Fruit fly (Drosophila melanogaster) whole organism, embryonic: Measurements from ENCODE around the gene CG14395.

Experiments
- Abd-B ChIP-seq: fragments of 200-800 bp; sonication (Bioruptor generic); optimal IDR thresholded peaks from 2 replicates; lab custom pipeline; 2018; ENCODE audit warnings: missing biosample characterization, mild to moderate bottlenecking, missing genetic modification characterization, moderate library complexity
- Antp ChIP-seq: fragments of 200-800 bp; sonication (Bioruptor generic); optimal IDR thresholded peaks from 3 replicates; lab custom pipeline; 2016; ENCODE audit warnings: missing biosample characterization, missing genetic modification characterization
- C15 ChIP-seq: fragments of 200-800 bp; sonication (Bioruptor generic); IDR thresholded peaks from 3 replicates; pipeline ENCODE4 v1.3.6; 2022; ENCODE audit warnings: missing biosample characterization, missing genetic modification characterization
- CG10321 ChIP-seq: fragments of 200-800 bp; sonication (Bioruptor generic); IDR thresholded peaks from 2 replicates; pipeline ENCODE4 v1.3.6; 2022; ENCODE audit warnings: missing biosample characterization, missing genetic modification characterization
- CG10462 ChIP-seq: fragments of 200-800 bp; sonication (Bioruptor generic); optimal IDR thresholded peaks from 2 replicates; lab custom pipeline; 2016; ENCODE audit warnings: missing biosample characterization, missing genetic modification characterization
- CG11398 ChIP-seq: fragments of 200-800 bp; sonication (Bioruptor generic); optimal IDR thresholded peaks from 2 replicates; lab custom pipeline; 2016; ENCODE audit warnings: missing biosample characterization, missing genetic modification characterization
- CG1233 ChIP-seq: fragments of 200-800 bp; sonication (Bioruptor generic); optimal IDR thresholded peaks from 4 replicates; lab custom pipeline; 2018; ENCODE audit warnings: missing biosample characterization, mild to moderate bottlenecking, missing genetic modification characterization
- CG13287 ChIP-seq: fragments of 200-800 bp; sonication (Bioruptor generic); IDR thresholded peaks from 2 replicates; pipeline ENCODE4 v1.3.6; 2022; ENCODE audit warnings: missing biosample characterization, missing genetic modification characterization; ENCODE audit not compliant: partially characterized antibody
- CG16813 ChIP-seq: fragments of 200-800 bp; sonication (Bioruptor generic); IDR thresholded peaks from 3 replicates; pipeline ENCODE4 v1.3.6; 2022; ENCODE audit warnings: missing biosample characterization, missing genetic modification characterization; ENCODE audit not compliant: partially characterized antibody
- CG16815 ChIP-seq: fragments of 200-800 bp; sonication (Bioruptor generic); optimal IDR thresholded peaks from 3 replicates; lab custom pipeline; 2017; ENCODE audit warnings: missing biosample characterization, mild to moderate bottlenecking, missing genetic modification characterization
- CG17361 ChIP-seq: fragments of 200-800 bp; sonication (Bioruptor generic); IDR thresholded peaks from 3 replicates; pipeline ENCODE4 v1.3.6; 2022; ENCODE audit warnings: missing biosample characterization, missing genetic modification characterization
- CG18764 ChIP-seq: fragments of 200-800 bp; sonication (Bioruptor generic); optimal IDR thresholded peaks from 3 replicates; lab custom pipeline; 2016; ENCODE audit warnings: missing biosample characterization, missing genetic modification characterization
- CG32532 ChIP-seq: fragments of 200-800 bp; sonication (Bioruptor generic); IDR thresholded peaks from 2 replicates; pipeline ENCODE4 v1.3.6; 2022; ENCODE audit warnings: missing biosample characterization, missing genetic modification characterization
- CG33213 ChIP-seq: fragments of 200-800 bp; sonication (Bioruptor generic); optimal IDR thresholded peaks from 3 replicates; lab custom pipeline; 2016; ENCODE audit warnings: missing biosample characterization, missing genetic modification characterization
- CG34376 ChIP-seq: fragments of 200-800 bp; sonication (Bioruptor generic); optimal IDR thresholded peaks from 2 replicates; lab custom pipeline; 2018; ENCODE audit warnings: missing biosample characterization, mild to moderate bottlenecking, missing genetic modification characterization
- CG43689 ChIP-seq: fragments of 200-800 bp; sonication (Bioruptor generic); IDR thresholded peaks from 2 replicates; pipeline ENCODE4 v1.3.6; 2022; ENCODE audit warnings: missing biosample characterization, missing genetic modification characterization
- CG5953 ChIP-seq: fragments of 200-800 bp; sonication (Bioruptor generic); IDR thresholded peaks from 2 replicates; pipeline ENCODE4 v1.3.6; 2022; ENCODE audit warnings: missing biosample characterization, missing genetic modification characterization
- CG6813 ChIP-seq: fragments of 200-800 bp; sonication (Bioruptor generic); optimal IDR thresholded peaks from 2 replicates; lab custom pipeline; 2017; ENCODE audit warnings: missing biosample characterization, missing genetic modification characterization, mild to moderate bottlenecking, moderate library complexity, missing genetic modification reagents
- Camta ChIP-seq: fragments of 200-800 bp; sonication (Bioruptor generic); optimal IDR thresholded peaks from 2 replicates; lab custom pipeline; 2016; ENCODE audit warnings: missing biosample characterization, missing genetic modification characterization
- D19A ChIP-seq: fragments of 200-800 bp; optimal IDR thresholded peaks from 3 replicates; lab custom pipeline; 2019; ENCODE audit warnings: missing biosample characterization, mild to moderate bottlenecking, missing genetic modification characterization, moderate library complexity
- Dref ChIP-seq: fragments of 200-800 bp; sonication (Bioruptor generic); IDR thresholded peaks from 2 replicates; pipeline ENCODE4 v1.3.6; 2022; ENCODE audit warnings: missing biosample characterization, missing genetic modification characterization
- Ets97D ChIP-seq: fragments of 200-800 bp; sonication (Bioruptor generic); optimal IDR thresholded peaks from 3 replicates; lab custom pipeline; 2016; ENCODE audit warnings: missing biosample characterization, missing genetic modification characterization
- Hr39 ChIP-seq: fragments of >200 bp; optimal IDR thresholded peaks from 2 replicates; lab custom pipeline; 2017
- NC2β ChIP-seq: fragments of 200-800 bp; sonication (Bioruptor generic); optimal IDR thresholded peaks from 2 replicates; lab custom pipeline; 2016; ENCODE audit warnings: missing biosample characterization, missing genetic modification characterization
- Oaz ChIP-seq: fragments of 200-800 bp; sonication (Bioruptor generic); IDR thresholded peaks from 2 replicates; pipeline ENCODE4 v1.3.6; 2022; ENCODE audit warnings: missing biosample characterization, missing genetic modification characterization
- Optix ChIP-seq: fragments of 200-800 bp; sonication (Bioruptor generic); IDR thresholded peaks from 3 replicates; pipeline ENCODE4 v1.3.6; 2022; ENCODE audit warnings: missing biosample characterization, missing genetic modification characterization
- Poxn ChIP-seq: fragments of 200-800 bp; sonication (Bioruptor generic); IDR thresholded peaks from 2 replicates; pipeline ENCODE4 v1.3.6; 2022; ENCODE audit warnings: missing biosample characterization, missing genetic modification characterization
- Side ChIP-seq: fragments of 200-800 bp; sonication (Bioruptor generic); optimal IDR thresholded peaks from 2 replicates; lab custom pipeline; 2016; ENCODE audit warnings: missing biosample characterization, missing genetic modification characterization
- Spps ChIP-seq: fragments of 200-800 bp; sonication (Bioruptor generic); optimal IDR thresholded peaks from 2 replicates; lab custom pipeline; 2018; ENCODE audit warnings: missing biosample characterization, mild to moderate bottlenecking, missing genetic modification characterization
- YL-1 ChIP-seq: fragments of 200-800 bp; sonication (Bioruptor generic); optimal IDR thresholded peaks from 3 replicates; lab custom pipeline; 2017; ENCODE audit warnings: missing biosample characterization, mild to moderate bottlenecking, missing genetic modification characterization
- bcd ChIP-seq: fragments of 200-800 bp; sonication (Bioruptor generic); optimal IDR thresholded peaks from 2 replicates; lab custom pipeline; 2017; ENCODE audit warnings: missing biosample characterization, mild to moderate bottlenecking, missing genetic modification characterization
- btn ChIP-seq: fragments of 200-800 bp; sonication (Bioruptor generic); optimal IDR thresholded peaks from 2 replicates; lab custom pipeline; 2016; ENCODE audit warnings: missing biosample characterization, missing genetic modification characterization
- cato ChIP-seq: fragments of 200-800 bp; sonication (Bioruptor generic); optimal IDR thresholded peaks from 2 replicates; lab custom pipeline; 2016; ENCODE audit warnings: missing biosample characterization, missing genetic modification characterization, borderline replicate concordance
- crc ChIP-seq: fragments of 200-800 bp; sonication (Bioruptor generic); optimal IDR thresholded peaks from 2 replicates; lab custom pipeline; 2016; ENCODE audit warnings: missing biosample characterization, missing genetic modification characterization
- dimm ChIP-seq: fragments of 200-800 bp; sonication (Bioruptor generic); IDR thresholded peaks from 2 replicates; pipeline ENCODE4 v1.3.6; 2022; ENCODE audit warnings: missing biosample characterization, missing genetic modification characterization
- eve ChIP-seq, 2 experiments: fragments of >200 bp; optimal IDR thresholded peaks; 2 replicates each; lab custom pipeline; 2017; ENCODE audit warnings: missing biosample characterization in 2 of 2, missing genetic modification characterization in 2 of 2
- eyg ChIP-seq: fragments of 200-800 bp; sonication (Bioruptor generic); optimal IDR thresholded peaks from 3 replicates; lab custom pipeline; 2016; ENCODE audit warnings: missing biosample characterization, missing genetic modification characterization
- fd3F ChIP-seq: fragments of 200-800 bp; sonication (Bioruptor generic); optimal IDR thresholded peaks from 2 replicates; lab custom pipeline; 2018; ENCODE audit warnings: missing biosample characterization, mild to moderate bottlenecking, missing genetic modification characterization, moderate library complexity
- ftz-f1 ChIP-seq: fragments of 200-800 bp; sonication (Bioruptor generic); optimal IDR thresholded peaks from 2 replicates; lab custom pipeline; 2016; ENCODE audit warnings: missing biosample characterization, missing genetic modification characterization
- gro ChIP-seq: fragments of 200-800 bp; sonication (Bioruptor generic); optimal IDR thresholded peaks from 2 replicates; lab custom pipeline; 2016; ENCODE audit warnings: missing biosample characterization, missing genetic modification characterization
- hbn ChIP-seq: fragments of 200-800 bp; sonication (Bioruptor generic); IDR thresholded peaks from 2 replicates; pipeline ENCODE4 v1.3.6; 2022; ENCODE audit warnings: missing biosample characterization, missing genetic modification characterization; ENCODE audit not compliant: partially characterized antibody
- hth ChIP-seq: fragments of >200 bp; optimal IDR thresholded peaks from 2 replicates; lab custom pipeline; 2017; ENCODE audit warnings: inconsistent platforms
- lbe ChIP-seq: fragments of 200-800 bp; sonication (Bioruptor generic); optimal IDR thresholded peaks from 2 replicates; lab custom pipeline; 2016; ENCODE audit warnings: missing biosample characterization, mild to moderate bottlenecking, missing genetic modification characterization
- lilli ChIP-seq: fragments of 200-800 bp; sonication (Bioruptor generic); optimal IDR thresholded peaks from 3 replicates; lab custom pipeline; 2016; ENCODE audit warnings: missing biosample characterization, missing genetic modification characterization
- mam ChIP-seq: fragments of 200-800 bp; sonication (Bioruptor generic); optimal IDR thresholded peaks from 3 replicates; lab custom pipeline; 2016; ENCODE audit warnings: missing biosample characterization, missing genetic modification characterization
- pzg ChIP-seq: fragments of 200-800 bp; sonication (Bioruptor generic); optimal IDR thresholded peaks from 3 replicates; lab custom pipeline; 2018; ENCODE audit warnings: missing biosample characterization, mild to moderate bottlenecking, missing genetic modification characterization, moderate library complexity
- seq ChIP-seq: fragments of 200-800 bp; sonication (Bioruptor generic); IDR thresholded peaks from 2 replicates; pipeline ENCODE4 v1.3.6; 2022; ENCODE audit warnings: missing biosample characterization, missing genetic modification characterization
- sob ChIP-seq: fragments of 200-800 bp; sonication (Bioruptor generic); IDR thresholded peaks from 2 replicates; pipeline ENCODE4 v1.3.6; 2022; ENCODE audit warnings: missing biosample characterization, missing genetic modification characterization
- tna ChIP-seq: fragments of 200-800 bp; sonication (Bioruptor generic); IDR thresholded peaks from 2 replicates; pipeline ENCODE4 v1.3.6; 2022; ENCODE audit warnings: missing biosample characterization, missing genetic modification characterization; ENCODE audit not compliant: partially characterized antibody
- vfl ChIP-seq: fragments of 200-800 bp; sonication (Bioruptor generic); optimal IDR thresholded peaks from 2 replicates; lab custom pipeline; 2016; ENCODE audit warnings: missing biosample characterization, missing genetic modification characterization
- vnd ChIP-seq: fragments of 200-800 bp; sonication (Bioruptor generic); IDR thresholded peaks from 3 replicates; pipeline ENCODE4 v1.3.6; 2022; ENCODE audit warnings: missing biosample characterization, missing genetic modification characterization; ENCODE audit not compliant: partially characterized antibody
- wdn ChIP-seq: fragments of 200-800 bp; sonication (Bioruptor generic); IDR thresholded peaks from 2 replicates; pipeline ENCODE4 v1.3.6; 2022; ENCODE audit warnings: missing biosample characterization, missing genetic modification characterization
- zen2 ChIP-seq: fragments of 200-800 bp; sonication (Bioruptor generic); IDR thresholded peaks from 3 replicates; pipeline ENCODE4 v1.3.6; 2022; ENCODE audit warnings: missing biosample characterization, missing genetic modification characterization; ENCODE audit not compliant: partially characterized antibody
- zfh2 ChIP-seq: fragments of 200-800 bp; sonication (Bioruptor generic); optimal IDR thresholded peaks from 2 replicates; lab custom pipeline; 2016; ENCODE audit warnings: missing biosample characterization, missing genetic modification characterization

CG14395 gene

DNA sequence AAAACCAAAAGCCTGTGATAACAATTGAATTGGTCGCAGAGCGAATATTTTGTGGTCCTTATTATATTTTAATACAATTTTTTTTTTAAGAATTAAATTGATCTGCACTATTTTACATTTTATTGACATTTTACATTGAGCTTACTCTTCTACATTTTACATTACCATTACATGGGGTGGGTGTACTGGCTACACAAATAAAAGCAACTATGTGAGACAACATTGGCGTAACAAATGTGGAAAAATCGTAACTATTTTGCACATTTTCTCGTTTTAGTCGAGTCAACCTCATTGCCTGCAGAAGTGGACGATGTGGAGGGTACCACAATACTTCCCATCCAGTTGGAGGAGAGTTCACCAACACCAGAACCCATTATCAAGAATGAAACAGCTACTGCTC is 12.1 kb upstream of the CG14395 start (continued):
- TF ChIP-seq lbe (GFP tag; lab: Kevin White, UChicago): no peak
- no peak for TF ChIP-seq CG6813
- TF ChIP-seq CG17361 (GFP tag; lab: Robert Waterston, UW): no peak
- no peak for TF ChIP-seq CG5953 (GFP tag; lab: Robert Waterston, UW)
- TF ChIP-seq C15 (GFP tag; lab: Robert Waterston, UW): no peak
- no peak for TF ChIP-seq hbn
- no peak for TF ChIP-seq ftz-f1 (GFP tag; lab: Kevin White, UChicago)
- TF ChIP-seq CG18764 (GFP tag; lab: Kevin White, UChicago): no peak
- TF ChIP-seq lilli: no peak
- no peak for TF ChIP-seq Hr39
- no peak for TF ChIP-seq hth (lab: Kevin White, UChicago)
- no peak for TF ChIP-seq dimm (GFP tag; lab: Robert Waterston, UW)
- TF ChIP-seq eve (GFP tag; optimal IDR thresholded peaks at IDR 0.05; lab: Kevin White, UChicago): no peak
- no peak for TF ChIP-seq bcd
- no peak for TF ChIP-seq NC2β (GFP tag; lab: Kevin White, UChicago)
- no peak for TF ChIP-seq zfh2 (GFP tag; lab: Kevin White, UChicago)
- no peak for TF ChIP-seq Optix (GFP tag; lab: Robert Waterston, UW)
- TF ChIP-seq CG34376 (GFP tag; lab: Kevin White, UChicago): no peak
- no peak for TF ChIP-seq YL-1 (GFP tag; lab: Kevin White, UChicago)
- no peak for TF ChIP-seq CG10321
- no peak for TF ChIP-seq zen2
- TF ChIP-seq Camta (GFP tag; lab: Kevin White, UChicago): no peak
- TF ChIP-seq sob (GFP tag; lab: Robert Waterston, UW): no peak
- TF ChIP-seq eyg (GFP tag; lab: Kevin White, UChicago): no peak
- TF ChIP-seq CG33213: no peak
- TF ChIP-seq CG13287: no peak
- no peak for TF ChIP-seq wdn
- no peak for TF ChIP-seq CG10462 (GFP tag; lab: Kevin White, UChicago)
- no peak for TF ChIP-seq Side (GFP tag; lab: Kevin White, UChicago)
- no peak for TF ChIP-seq Oaz (GFP tag; lab: Robert Waterston, UW)
- no peak for TF ChIP-seq gro (GFP tag; lab: Kevin White, UChicago)
- no peak for TF ChIP-seq crc (GFP tag; lab: Kevin White, UChicago)
- TF ChIP-seq fd3F: no peak
- no peak for TF ChIP-seq CG11398 (GFP tag; lab: Kevin White, UChicago)
- TF ChIP-seq tna (GFP tag; lab: Robert Waterston, UW): no peak
- TF ChIP-seq CG16815 (GFP tag; lab: Kevin White, UChicago): no peak
- TF ChIP-seq vnd (GFP tag; lab: Robert Waterston, UW): peak; percentile 50; the same call in 2 of the 3 replicates
- no peak for TF ChIP-seq Spps (tag; lab: Kevin White, UChicago)
- TF ChIP-seq seq (GFP tag; lab: Robert Waterston, UW): no peak
- no peak for TF ChIP-seq Poxn (GFP tag; lab: Robert Waterston, UW)
- no peak for TF ChIP-seq CG1233 (GFP tag; lab: Kevin White, UChicago)
- no peak for TF ChIP-seq mam (GFP tag; lab: Kevin White, UChicago)
- TF ChIP-seq Antp (GFP tag; lab: Kevin White, UChicago): no peak
- TF ChIP-seq cato: no peak
- TF ChIP-seq CG16813 (GFP tag; lab: Robert Waterston, UW): peak; percentile 66
- peak; percentile 12 for TF ChIP-seq Abd-B (GFP tag; lab: Kevin White, UChicago)
- TF ChIP-seq CG43689: no peak
- TF ChIP-seq Ets97D (GFP tag; lab: Kevin White, UChicago): no peak
- TF ChIP-seq btn (GFP tag; lab: Kevin White, UChicago): no peak
- no peak for TF ChIP-seq vfl (GFP tag; lab: Kevin White, UChicago)
- no peak for TF ChIP-seq CG32532 (GFP tag; lab: Robert Waterston, UW)
- TF ChIP-seq Dref (GFP tag; lab: Robert Waterston, UW): no peak
- no peak for TF ChIP-seq pzg (GFP tag; lab: Kevin White, UChicago)
- no peak for TF ChIP-seq D19A (tag; lab: Kevin White, UChicago)
